Worm (Caenorhabditis elegans): ENCODE measurements around the gene his-61.

DNA sequence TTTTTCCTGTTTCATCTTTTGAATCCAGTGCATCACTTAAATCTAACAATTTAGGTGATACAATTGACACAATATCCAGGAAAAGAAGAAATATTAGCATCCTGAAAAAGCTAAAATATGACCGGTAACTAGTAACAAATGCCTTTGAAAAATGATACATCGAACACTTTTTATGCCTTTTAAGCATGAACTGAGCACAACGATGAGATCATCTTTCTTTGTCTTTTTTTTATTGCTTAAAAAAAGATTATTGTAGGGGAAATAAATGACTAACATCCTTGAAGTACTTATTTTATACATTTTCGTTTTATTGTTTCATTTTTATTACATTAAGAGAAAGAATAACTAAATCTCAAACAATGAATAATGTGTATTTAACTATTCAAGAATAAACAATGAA, 20.2 kb downstream of the his-61 start, which contains the start of gene F13B6.3:
- TF ChIP-seq pqm-1 (tag; optimal IDR thresholded peaks at IDR 0.05) (no peak), R02D3.7 (tag; optimal IDR thresholded peaks at IDR 0.05) (no peak), aly-2 (tag; optimal IDR thresholded peaks at IDR 0.05) (no peak), Y75B8A.6 (GFP tag; IDR thresholded peaks at IDR 0.05) (no peak), lir-3 (tag; optimal IDR thresholded peaks at IDR 0.05) (no peak), D1046.2 (GFP tag; IDR thresholded peaks at IDR 0.05) (no peak), lim-7 (GFP tag; IDR thresholded peaks at IDR 0.05) (no peak), aha-1 (tag) (no peak)
